Worm (Caenorhabditis elegans) whole organism, dauer: ENCODE results near the gene F37C12.18.

Experiments used
- unc-62 ChIP-seq: sonication (generic microtip); optimal IDR thresholded peaks from 2 replicates; lab custom pipeline; 2017; ENCODE audit warnings: missing biosample characterization, missing genetic modification reagents, missing genetic modification characterization

The F37C12.18 gene

DNA sequence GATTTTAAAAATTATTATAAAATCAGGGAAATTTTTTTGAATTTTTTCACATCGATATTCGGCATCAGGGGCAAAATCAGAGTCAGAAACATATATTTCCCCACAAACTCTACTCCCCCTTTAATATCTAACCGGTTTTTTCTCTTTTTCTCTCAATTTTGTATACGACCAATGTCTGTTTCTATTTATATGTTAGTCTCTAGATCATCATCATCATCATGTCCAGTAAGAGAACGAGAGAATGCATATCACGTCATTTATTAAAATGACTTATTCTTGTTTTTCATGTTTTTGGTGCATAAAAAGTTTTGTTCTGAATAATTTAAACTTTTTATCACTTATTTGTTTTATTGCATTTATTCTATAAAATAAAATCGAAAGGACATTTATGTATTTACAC lies 42.7 kb downstream of the F37C12.18 start:
- no peak for TF ChIP-seq unc-62 (GFP tag; lab: Kevin White, UChicago)

DNA sequence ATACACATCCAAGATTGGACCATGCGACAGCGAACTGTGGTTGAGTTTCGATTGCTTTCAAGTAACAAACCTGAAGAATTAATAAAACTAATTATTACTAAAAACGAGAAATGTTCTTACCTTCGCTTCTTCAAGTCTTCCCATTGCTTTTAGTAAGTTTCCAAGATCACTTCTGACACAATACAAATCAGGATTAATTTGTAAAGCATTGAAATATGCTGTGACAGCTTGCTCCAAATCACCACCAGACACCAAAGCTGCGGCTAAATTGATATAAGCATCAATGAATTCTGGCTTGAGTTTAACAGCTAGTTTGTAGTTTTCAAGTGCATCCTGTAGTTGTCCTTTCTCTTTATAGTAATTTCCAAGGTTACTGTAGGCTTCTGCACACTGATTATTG lies 45.1 kb downstream of the F37C12.18 start:
- TF ChIP-seq unc-62 (GFP tag; lab: Kevin White, UChicago), result no peak

DNA sequence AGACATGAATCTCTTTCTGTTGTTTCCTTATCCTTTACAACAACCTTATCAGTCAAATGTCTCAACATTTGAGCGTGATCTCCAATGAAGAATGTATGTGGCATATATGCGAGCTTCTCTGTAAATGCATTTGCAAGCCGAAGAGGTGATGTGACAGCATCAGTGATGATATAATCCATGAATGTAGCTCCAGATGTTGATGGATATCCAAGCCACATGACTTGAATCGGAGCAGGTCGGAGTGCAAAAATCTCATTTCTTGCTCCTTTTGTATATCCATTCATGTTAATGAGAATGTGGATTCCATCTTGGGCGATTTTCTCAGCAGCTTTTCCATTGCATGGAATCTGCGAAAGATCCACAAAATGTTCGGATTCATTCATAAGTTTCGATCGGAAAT lies 47.0 kb downstream of the F37C12.18 start:
- TF ChIP-seq unc-62 (GFP tag; lab: Kevin White, UChicago), result no peak

DNA sequence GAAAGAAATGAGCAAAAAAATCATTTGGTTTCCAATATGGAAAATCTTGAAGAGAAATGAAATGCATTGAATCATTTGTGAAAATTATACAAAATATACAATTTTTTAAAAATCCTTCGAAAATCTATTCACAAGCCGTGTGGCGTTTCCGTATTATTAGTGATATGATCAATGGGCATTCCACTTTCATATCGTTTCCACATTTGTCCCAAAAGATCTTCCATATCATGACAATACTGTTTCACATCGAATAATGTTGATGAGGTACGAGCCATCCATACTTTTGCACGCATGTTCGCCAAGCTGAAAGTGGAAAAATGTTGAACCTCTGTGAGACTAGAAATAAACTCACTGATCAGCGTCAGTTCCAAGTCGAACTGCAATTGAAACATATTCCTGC lies 48.9 kb downstream of the F37C12.18 start:
- no peak for TF ChIP-seq unc-62 (GFP tag; lab: Kevin White, UChicago)

DNA sequence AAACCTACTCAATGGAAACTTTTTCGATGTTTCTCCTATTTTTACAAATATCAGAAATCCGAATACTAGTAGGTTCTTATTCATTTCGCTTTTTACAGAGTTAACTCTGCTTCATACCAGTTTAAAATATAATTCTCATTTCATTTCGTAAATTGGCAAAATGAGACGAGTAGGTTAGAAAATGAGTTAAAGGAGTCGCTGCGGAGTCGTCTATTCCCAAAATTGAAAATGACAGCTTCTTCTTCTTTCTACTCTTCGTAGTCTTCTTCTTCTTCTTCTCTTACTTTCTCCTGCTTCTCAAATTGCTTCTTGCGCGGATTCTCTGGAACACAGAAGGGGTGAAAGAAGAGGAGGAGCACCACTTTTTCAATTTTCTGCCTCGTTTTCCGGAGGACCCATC lies 50.5 kb downstream of the F37C12.18 start, which contains the start of gene glr-2:
TSS of gene glr-2 (minus strand) at position 211 of the 400 bp plus-strand sequence.
- TF ChIP-seq unc-62 (GFP tag; lab: Kevin White, UChicago), result no peak
